Worm (Caenorhabditis elegans) whole organism, midembryonic: ENCODE results near the gene cul-1.
"Not testable (repeated sequence)": the region's sequence is repeated elsewhere in the genome, so short reads cannot be mapped to it uniquely, and the experiment has no call there.

Source experiments
- T22C8.4 ChIP-seq: fragments of 200-800 bp; sonication (Bioruptor generic); IDR thresholded peaks from 2 replicates; pipeline ENCODE4 v1.3.6; 2022; ENCODE audit warnings: missing genetic modification characterization, missing compliant biosample characterization
- cog-1 ChIP-seq: sonication (generic microtip); optimal IDR thresholded peaks from 2 replicates; lab custom pipeline; 2016; ENCODE audit warnings: missing genetic modification characterization, missing compliant biosample characterization
- flt-1 ChIP-seq: fragments of 200-800 bp; sonication (Bioruptor generic); IDR thresholded peaks from 2 replicates; pipeline ENCODE4 v1.3.6; 2022; ENCODE audit warnings: missing genetic modification characterization, missing compliant biosample characterization
- klf-2 ChIP-seq: fragments of 200-800 bp; sonication (Bioruptor generic); conservative IDR thresholded peaks from 2 replicates; pipeline ENCODE4 v1.3.6; 2022; ENCODE audit warnings: missing genetic modification reagents, missing genetic modification characterization, missing compliant biosample characterization
- med-1 ChIP-seq: sonication (generic microtip); optimal IDR thresholded peaks from 2 replicates; lab custom pipeline; 2017; ENCODE audit warnings: missing genetic modification characterization, mild to moderate bottlenecking, missing compliant biosample characterization, antibody characterized with exemption, missing genetic modification reagents; ENCODE audit not compliant: insufficient read depth
- ref-1 ChIP-seq: fragments of 200-800 bp; sonication (Bioruptor generic); conservative IDR thresholded peaks from 2 replicates; pipeline ENCODE4 v1.3.6; 2022; ENCODE audit warnings: missing genetic modification reagents, missing genetic modification characterization, missing compliant biosample characterization
- tab-1 ChIP-seq: fragments of 200-800 bp; sonication (Bioruptor generic); IDR thresholded peaks from 2 replicates; pipeline ENCODE4 v1.3.6; 2022; ENCODE audit warnings: missing genetic modification characterization, missing compliant biosample characterization
- ztf-23 ChIP-seq: fragments of 200-800 bp; sonication (Bioruptor generic); IDR thresholded peaks from 2 replicates; pipeline ENCODE4 v1.3.6; 2022; ENCODE audit warnings: missing genetic modification reagents, missing genetic modification characterization, missing compliant biosample characterization
- ztf-29 ChIP-seq: fragments of 200-800 bp; sonication (Bioruptor generic); IDR thresholded peaks from 2 replicates; pipeline ENCODE4 v1.3.6; 2022; ENCODE audit warnings: missing genetic modification reagents, missing genetic modification characterization, missing compliant biosample characterization

The cul-1 gene

ce11 chrIII:10470927-10471326, at the start of gene cul-1:
Gene cul-1 (plus strand): TSS chrIII:10471237.
- TF ChIP-seq med-1 (GFP tag; lab: Kevin White, UChicago) (no peak), flt-1 (GFP tag; lab: Robert Waterston, UW) (no peak), ztf-23 (GFP tag; lab: Robert Waterston, UW) (no peak), ztf-29 (GFP tag; lab: Robert Waterston, UW) (no peak), klf-2 (GFP tag; lab: Robert Waterston, UW) (no peak), T22C8.4 (GFP tag; lab: Robert Waterston, UW) (no peak), tab-1 (GFP tag; lab: Robert Waterston, UW) (no peak), ref-1 (GFP tag; lab: Robert Waterston, UW) (no peak), cog-1 (tag; lab: Kevin White, UChicago) (no peak)

DNA sequence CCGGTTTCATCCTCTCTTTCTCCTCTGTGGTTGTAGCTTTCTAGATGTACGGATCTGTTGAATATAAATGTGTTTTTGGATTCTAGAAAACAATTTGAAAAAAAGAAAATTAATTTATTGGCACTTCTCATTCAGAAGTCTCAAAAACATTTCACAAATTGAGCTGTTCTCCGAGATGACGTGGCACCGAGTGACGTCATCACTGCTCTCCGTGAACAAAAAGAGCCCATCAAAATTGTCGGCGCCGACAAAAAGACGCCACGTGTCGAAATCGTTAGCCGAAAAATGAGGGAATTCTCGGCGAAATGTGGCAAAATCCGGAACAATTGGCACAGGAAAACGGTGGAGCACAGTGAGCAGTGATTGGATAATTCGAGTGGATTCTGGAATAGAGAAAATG, 49.4 kb upstream of the cul-1 start:
- TF ChIP-seq tab-1 (GFP tag; lab: Robert Waterston, UW) (no peak), ztf-23 (GFP tag; lab: Robert Waterston, UW) (no peak), ref-1 (GFP tag; lab: Robert Waterston, UW) (0 out of 2 replicates have a peak, but pooled peaks have one; percentile 22)

ce11 chrIII:10423906-10424305, 47.1 kb upstream of the cul-1 start, which contains the start of gene M03C11.6:
Gene M03C11.6 (minus strand): TSS chrIII:10424006.
- TF ChIP-seq T22C8.4 (GFP tag; lab: Robert Waterston, UW) = no peak

DNA sequence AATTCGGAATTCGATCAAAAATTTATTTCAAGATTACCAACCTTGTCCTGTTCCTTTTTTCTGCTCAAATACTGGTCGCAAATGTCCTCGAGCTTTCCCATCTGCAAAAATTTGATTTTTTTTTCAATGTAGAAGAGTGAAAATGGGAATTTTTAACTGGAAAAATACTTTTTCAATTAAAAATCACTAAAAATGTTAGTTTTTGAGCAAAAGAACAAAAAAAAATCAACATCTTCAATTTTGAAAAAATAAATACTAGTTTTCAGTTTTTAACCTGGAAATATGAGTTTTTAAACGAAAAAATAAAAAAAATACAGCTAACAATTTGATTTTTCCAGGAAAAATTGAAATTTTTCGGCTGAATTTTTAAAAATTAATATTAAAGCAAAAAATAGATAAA, 43.2 kb upstream of the cul-1 start, which contains the start of gene prp-3:
Gene prp-3, minus strand, starts transcription at position 101 of the 400 bp plus-strand sequence.
- TF ChIP-seq tab-1 (GFP tag; lab: Robert Waterston, UW) (no peak), klf-2 (GFP tag; lab: Robert Waterston, UW) (no peak), cog-1 (tag; lab: Kevin White, UChicago) (no peak), ztf-29 (GFP tag; lab: Robert Waterston, UW) (no peak), ztf-23 (GFP tag; lab: Robert Waterston, UW) (no peak), flt-1 (GFP tag; lab: Robert Waterston, UW) (no peak), ref-1 (GFP tag; lab: Robert Waterston, UW) (no peak), T22C8.4 (GFP tag; lab: Robert Waterston, UW) (no peak), med-1 (GFP tag; lab: Kevin White, UChicago) (no peak)

DNA sequence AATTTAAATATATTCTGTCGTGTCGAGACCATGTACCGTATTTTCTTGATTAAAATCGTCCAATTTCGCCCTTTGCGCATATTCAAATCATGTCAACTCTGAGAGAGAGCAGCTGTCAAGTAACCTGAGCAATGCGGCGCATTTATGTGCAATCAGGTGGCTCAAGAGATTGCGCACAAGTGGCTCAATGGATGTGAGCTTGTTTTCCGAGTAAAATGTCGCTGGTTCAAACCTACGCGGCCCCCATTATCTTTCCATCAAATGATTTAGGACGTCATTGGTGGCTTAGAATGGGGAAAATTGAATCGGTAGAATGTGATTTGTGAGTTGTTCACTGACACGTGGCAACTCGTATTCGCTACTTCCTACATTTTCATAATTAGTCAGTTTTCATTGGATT, 38.9 kb upstream of the cul-1 start:
- no peak for TF ChIP-seq ztf-29 (GFP tag; lab: Robert Waterston, UW)
- TF ChIP-seq cog-1 (tag; lab: Kevin White, UChicago) = peak; percentile 52
- no peak; the same call in 1 of the 2 replicates for TF ChIP-seq klf-2 (GFP tag; lab: Robert Waterston, UW)
- TF ChIP-seq tab-1 (GFP tag; lab: Robert Waterston, UW) = peak; percentile 79
- peak; percentile 51; the same call in 1 of the 2 replicates for TF ChIP-seq T22C8.4 (GFP tag; lab: Robert Waterston, UW)
- no peak for TF ChIP-seq med-1 (GFP tag; lab: Kevin White, UChicago)
- peak; percentile 71; the same call in 1 of the 2 replicates for TF ChIP-seq ztf-23 (GFP tag; lab: Robert Waterston, UW)
- peak; percentile 59; the same call in 1 of the 2 replicates for TF ChIP-seq ref-1 (GFP tag; lab: Robert Waterston, UW)
- TF ChIP-seq flt-1 (GFP tag; lab: Robert Waterston, UW) = peak; percentile 83

DNA sequence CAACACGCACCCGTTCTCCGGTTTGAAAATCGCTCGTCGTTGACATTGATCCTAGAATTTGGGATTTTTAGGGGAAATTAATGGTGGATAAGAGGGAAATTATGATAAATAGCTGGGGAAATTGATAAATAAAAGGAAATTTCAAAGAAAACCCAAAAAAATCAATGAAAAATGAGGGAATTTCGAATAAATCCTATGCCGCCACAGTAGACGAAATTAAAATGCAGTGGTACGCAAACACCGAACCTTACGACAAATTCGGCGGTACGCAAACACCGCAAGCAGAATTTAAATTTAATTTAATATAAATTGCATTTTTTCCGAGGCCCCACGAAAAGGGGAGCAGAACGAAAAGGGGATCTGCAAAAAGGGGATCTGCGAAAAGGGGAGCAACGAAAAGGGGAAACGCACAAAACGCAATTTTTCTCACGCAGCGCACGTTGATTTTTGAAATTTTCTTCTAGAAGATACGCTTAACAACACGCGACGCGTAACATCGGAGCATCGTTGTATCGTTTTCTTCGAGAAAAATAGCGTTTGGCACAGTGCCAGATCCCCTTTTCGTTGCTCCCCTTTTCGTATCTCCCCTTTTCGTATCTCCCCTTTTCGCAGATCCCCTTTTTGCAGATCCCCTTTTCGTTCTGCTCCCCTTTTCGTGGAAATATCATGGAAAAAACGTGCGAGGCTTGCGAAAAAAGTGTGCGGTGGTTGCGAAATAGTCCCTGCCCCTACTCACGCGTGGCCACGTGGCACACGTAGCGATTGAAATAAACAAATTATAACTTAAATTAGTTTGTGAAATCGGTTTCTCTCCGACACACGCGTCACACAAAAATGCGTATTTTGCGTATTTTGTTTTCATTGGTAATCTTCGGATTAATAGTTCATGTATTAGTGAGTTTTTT, 34.8 kb upstream of the cul-1 start, which contains the start of the genes smrd-1 and enu-3.1:
Gene smrd-1, minus strand, starts transcription at position 51 of the 905 bp plus-strand sequence.
Gene enu-3.1, plus strand, starts transcription at position 339 of the 905 bp plus-strand sequence.
- TF ChIP-seq flt-1 (GFP tag; lab: Robert Waterston, UW) = peak; percentile 72
- peak; percentile 84 for TF ChIP-seq ztf-23 (GFP tag; lab: Robert Waterston, UW)
- TF ChIP-seq ztf-29 (GFP tag; lab: Robert Waterston, UW) = peak; percentile 34; the same call in 1 of the 2 replicates
- 0 out of 2 replicates have a peak, but pooled peaks have one; percentile 33 for TF ChIP-seq klf-2 (GFP tag; lab: Robert Waterston, UW)

DNA sequence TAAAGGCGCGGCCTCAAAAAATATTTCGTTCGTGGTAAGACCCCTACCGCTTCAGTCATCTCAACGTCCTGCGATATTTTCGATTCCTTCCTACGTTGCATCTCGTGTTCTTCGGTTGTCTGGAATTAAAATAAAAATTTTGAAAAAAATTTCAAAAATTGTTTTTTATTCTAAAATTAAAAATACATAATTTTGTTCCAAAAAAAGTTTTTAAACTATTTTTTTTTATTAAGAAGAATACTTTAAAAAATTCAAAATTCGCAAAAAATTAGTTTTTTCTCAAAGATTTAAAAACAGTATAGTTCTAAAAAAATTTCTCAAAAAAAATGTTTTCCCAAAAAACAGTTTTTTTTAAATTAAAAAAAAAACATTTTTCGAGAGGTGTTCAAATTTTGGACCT, 32.3 kb upstream of the cul-1 start, which contains the start of gene H04D03.6:
Gene H04D03.6, minus strand, starts transcription at position 101 of the 400 bp plus-strand sequence.
- not testable (repeated sequence) for TF ChIP-seq med-1 (GFP tag; lab: Kevin White, UChicago); ref-1 (GFP tag; lab: Robert Waterston, UW); flt-1 (GFP tag; lab: Robert Waterston, UW)

ce11 chrIII:10442355-10443140, 28.5 kb upstream of the cul-1 start, which contains the start of the genes H04D03.2 and ecps-2:
Gene H04D03.2 (minus strand): TSS chrIII:10442405.
Gene ecps-2 (plus strand): TSS chrIII:10443090.
- TF ChIP-seq flt-1 (GFP tag; lab: Robert Waterston, UW) (no peak), ztf-29 (GFP tag; lab: Robert Waterston, UW) (no peak), tab-1 (GFP tag; lab: Robert Waterston, UW) (no peak), T22C8.4 (GFP tag; lab: Robert Waterston, UW) (no peak), cog-1 (tag; lab: Kevin White, UChicago) (no peak), ztf-23 (GFP tag; lab: Robert Waterston, UW) (no peak), klf-2 (GFP tag; lab: Robert Waterston, UW) (no peak)
